Comparison of ENCODE assay signal across 1 fruit fly cellular context in genomic region chr3L:6446553-6446952, dm6.
A peak's percentile ranks its signal among the peaks of the same experiment; 100 is the strongest.
TF ChIP-seq lines count a peak whose summit lies in the region.

No protein-coding gene starts in this region.

TF ChIP-seq in whole organism, prepupa, 60 proteins besides CTCF, POLR2A, EP300 and RAD21 (continued from another document):
- TF ChIP-seq fd85E (GFP tag; optimal IDR thresholded peaks at IDR 0.05; lab: Kevin White, UChicago): no peak
- TF ChIP-seq CG8319 (GFP tag; optimal IDR thresholded peaks at IDR 0.05; lab: Kevin White, UChicago): no peak
- peak; percentile 51; the same call in 1 of the 2 replicates for TF ChIP-seq CG15336 (GFP tag; IDR thresholded peaks at IDR 0.05; lab: Robert Waterston, UW)
- peak; percentile 87 for TF ChIP-seq Eip78C (GFP tag; lab: Kevin White, UChicago)
- peak; percentile 35 for TF ChIP-seq Ets96B (tag; optimal IDR thresholded peaks at IDR 0.05; lab: Kevin White, UChicago)
- TF ChIP-seq lz (GFP tag; optimal IDR thresholded peaks at IDR 0.05; lab: Kevin White, UChicago): peak; percentile 65
- TF ChIP-seq Hr4 (GFP tag; optimal IDR thresholded peaks at IDR 0.05; lab: Kevin White, UChicago): peak; percentile 71
- TF ChIP-seq Ets21C (GFP tag; optimal IDR thresholded peaks at IDR 0.05; lab: Kevin White, UChicago): peak; percentile 18
- TF ChIP-seq Smox (GFP tag; optimal IDR thresholded peaks at IDR 0.05; lab: Kevin White, UChicago): peak; percentile 68
- peak; percentile 46 for TF ChIP-seq net (GFP tag; optimal IDR thresholded peaks at IDR 0.05; lab: Kevin White, UChicago)
- no peak for TF ChIP-seq CG6854 (GFP tag; optimal IDR thresholded peaks at IDR 0.05; lab: Kevin White, UChicago)
- TF ChIP-seq svp (GFP tag; lab: Kevin White, UChicago): peak; percentile 63
- TF ChIP-seq CG31627 (GFP tag; optimal IDR thresholded peaks at IDR 0.05; lab: Kevin White, UChicago): peak; percentile 65
- TF ChIP-seq ss (GFP tag; optimal IDR thresholded peaks at IDR 0.05; lab: Kevin White, UChicago): no peak
- peak; percentile 61 for TF ChIP-seq achi (GFP tag; optimal IDR thresholded peaks at IDR 0.05; lab: Kevin White, UChicago)
- peak; percentile 57 for TF ChIP-seq OdsH (GFP tag; optimal IDR thresholded peaks at IDR 0.05; lab: Kevin White, UChicago)
- peak; percentile 8 to 43 for TF ChIP-seq salr (GFP tag; optimal IDR thresholded peaks at IDR 0.05; lab: Kevin White, UChicago)
- TF ChIP-seq Sox102F (GFP tag; optimal IDR thresholded peaks at IDR 0.05; lab: Kevin White, UChicago): peak; percentile 60
- no peak for TF ChIP-seq CG16779 (tag; optimal IDR thresholded peaks at IDR 0.05; lab: Kevin White, UChicago)
- TF ChIP-seq dac (GFP tag; optimal IDR thresholded peaks at IDR 0.05; lab: Kevin White, UChicago): no peak
- TF ChIP-seq CG11902 (GFP tag; optimal IDR thresholded peaks at IDR 0.05; lab: Kevin White, UChicago): peak; percentile 5
- peak; percentile 60; the same call in 2 of the 3 replicates for TF ChIP-seq CG8119 (GFP tag; IDR thresholded peaks at IDR 0.05; lab: Robert Waterston, UW)
- TF ChIP-seq CG9139 (GFP tag; optimal IDR thresholded peaks at IDR 0.05; lab: Kevin White, UChicago): no peak
- no peak for TF ChIP-seq Blimp-1 (GFP tag; optimal IDR thresholded peaks at IDR 0.05; lab: Kevin White, UChicago)
- no peak for TF ChIP-seq Gug (GFP tag; IDR thresholded peaks at IDR 0.05; lab: Robert Waterston, UW)
- TF ChIP-seq vri (GFP tag; optimal IDR thresholded peaks at IDR 0.05; lab: Kevin White, UChicago): peak; percentile 55
- peak; percentile 39 for TF ChIP-seq topi (GFP tag; optimal IDR thresholded peaks at IDR 0.05; lab: Kevin White, UChicago)
- TF ChIP-seq esn (GFP tag; optimal IDR thresholded peaks at IDR 0.05; lab: Kevin White, UChicago): peak; percentile 72
- peak; percentile 65 for TF ChIP-seq CG32006 (GFP tag; optimal IDR thresholded peaks at IDR 0.05; lab: Kevin White, UChicago)
- TF ChIP-seq CG8632 (GFP tag; optimal IDR thresholded peaks at IDR 0.05; lab: Kevin White, UChicago): peak; percentile 48
- TF ChIP-seq CG6163 (GFP tag; IDR thresholded peaks at IDR 0.05; lab: Robert Waterston, UW): no peak
- peak; percentile 22 for TF ChIP-seq dsx (GFP tag; optimal IDR thresholded peaks at IDR 0.05; lab: Kevin White, UChicago; ENCODE audit: poor library complexity, severe bottlenecking)
